Fruit fly (Drosophila melanogaster): ENCODE measurements around the gene CG18545.
A peak's percentile ranks its signal among the peaks of the same experiment; 100 is the strongest.
"Not testable (repeated sequence)": the region's sequence is repeated elsewhere in the genome, so short reads cannot be mapped to it uniquely, and the experiment has no call there.

The CG18545 gene

DNA sequence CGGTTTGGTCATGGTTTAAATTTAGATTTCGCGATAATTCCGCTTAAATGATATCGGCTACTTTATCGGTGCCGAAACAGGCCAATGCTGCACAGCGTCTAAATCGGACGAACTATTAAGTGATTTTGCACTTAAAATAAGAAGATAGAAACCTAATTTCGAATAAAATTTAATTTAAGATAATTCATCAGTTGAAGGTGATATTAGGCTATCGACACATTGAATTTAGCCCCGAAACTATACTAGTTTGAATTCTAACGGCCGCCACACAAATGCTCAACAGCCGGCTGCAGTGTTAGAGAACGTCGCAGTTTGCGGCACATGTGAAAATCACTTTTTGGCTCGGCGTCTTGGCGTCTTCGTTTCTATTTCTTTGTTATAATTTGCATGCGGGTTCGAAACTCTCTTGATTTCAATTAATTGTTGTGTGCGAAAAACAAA, 7.9 kb upstream of the CG18545 start, which contains the start of gene sle (continued):
- TF ChIP-seq Met (GFP tag; optimal IDR thresholded peaks at IDR 0.05) (no peak), CG1621 (tag; optimal IDR thresholded peaks at IDR 0.05) (no peak), fd59A (GFP tag; optimal IDR thresholded peaks at IDR 0.05) (no peak), CG10669 (GFP tag; optimal IDR thresholded peaks at IDR 0.05) (no peak), Ets21C (GFP tag; optimal IDR thresholded peaks at IDR 0.05) (no peak), CG6808 (GFP tag; optimal IDR thresholded peaks at IDR 0.05) (peak; percentile 88), Sox14 (GFP tag; optimal IDR thresholded peaks at IDR 0.05) (peak; percentile 74), Eip78C (GFP tag) (peak; percentile 92), CG7368 (GFP tag; optimal IDR thresholded peaks at IDR 0.05) (peak; percentile 21), esn (GFP tag; optimal IDR thresholded peaks at IDR 0.05) (peak; percentile 73), OdsH (GFP tag; optimal IDR thresholded peaks at IDR 0.05) (no peak), CG31627 (GFP tag; optimal IDR thresholded peaks at IDR 0.05) (peak; percentile 68), CG34406 (GFP tag; optimal IDR thresholded peaks at IDR 0.05) (no peak), Blimp-1 (GFP tag; optimal IDR thresholded peaks at IDR 0.05) (no peak), Smox (GFP tag; optimal IDR thresholded peaks at IDR 0.05) (no peak), lz (GFP tag; optimal IDR thresholded peaks at IDR 0.05) (peak; percentile 67), CG10631 (GFP tag; optimal IDR thresholded peaks at IDR 0.05) (no peak), dac (GFP tag; optimal IDR thresholded peaks at IDR 0.05) (no peak), CG3032 (tag; optimal IDR thresholded peaks at IDR 0.05) (peak; percentile 43), CG16779 (tag; optimal IDR thresholded peaks at IDR 0.05) (no peak), Hr39 (GFP tag; optimal IDR thresholded peaks at IDR 0.05) (no peak), fkh (GFP tag; optimal IDR thresholded peaks at IDR 0.05) (no peak), CG11762 (GFP tag; optimal IDR thresholded peaks at IDR 0.05; ENCODE audit: insufficient read depth) (peak; percentile 17), Eip75B (GFP tag; optimal IDR thresholded peaks at IDR 0.05) (no peak), CG15336 (GFP tag; IDR thresholded peaks at IDR 0.05) (no peak), acj6 (GFP tag; optimal IDR thresholded peaks at IDR 0.05) (no peak), Lpt (GFP tag; optimal IDR thresholded peaks at IDR 0.05) (peak; percentile 1), Hr4 (GFP tag; optimal IDR thresholded peaks at IDR 0.05) (no peak), net (GFP tag; optimal IDR thresholded peaks at IDR 0.05) (no peak), Sox15 (GFP tag; optimal IDR thresholded peaks at IDR 0.05) (no peak), Hr38 (GFP tag; optimal IDR thresholded peaks at IDR 0.05) (no peak), eg (GFP tag; IDR thresholded peaks at IDR 0.05) (no peak), CG6854 (GFP tag; optimal IDR thresholded peaks at IDR 0.05) (peak; percentile 26), CG8319 (GFP tag; optimal IDR thresholded peaks at IDR 0.05) (no peak), CG6276 (GFP tag; optimal IDR thresholded peaks at IDR 0.05) (no peak), pdm3 (GFP tag; optimal IDR thresholded peaks at IDR 0.05) (no peak), achi (GFP tag; optimal IDR thresholded peaks at IDR 0.05) (peak; percentile 61), spab (GFP tag; optimal IDR thresholded peaks at IDR 0.05) (no peak), CG9139 (GFP tag; optimal IDR thresholded peaks at IDR 0.05) (no peak), CG6163 (GFP tag; IDR thresholded peaks at IDR 0.05) (0 out of 3 replicates have a peak, but pooled peaks have one; percentile 17)

DNA sequence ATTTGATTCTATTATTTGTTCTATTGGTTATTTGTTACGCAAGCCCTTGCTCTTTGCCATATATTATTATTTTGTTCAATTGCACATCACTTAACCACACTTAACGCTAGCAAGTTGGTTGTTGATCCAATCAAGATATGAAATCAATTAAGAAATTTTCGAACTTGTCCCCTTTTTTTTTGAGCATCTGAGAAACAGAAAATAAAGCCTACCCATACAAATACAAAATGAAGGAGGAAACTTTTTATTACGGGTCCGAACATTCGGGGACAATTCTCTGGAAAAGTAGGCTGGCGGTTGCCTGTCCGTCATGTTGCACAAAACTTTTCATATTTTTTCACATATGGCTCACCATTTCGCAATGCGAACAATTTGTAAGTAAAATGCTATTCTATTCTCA, 2.7 kb upstream of the CG18545 start, which contains the start of gene CG12592:
Gene CG12592, plus strand, starts transcription at position 301 of the 400 bp plus-strand sequence.
- not testable (repeated sequence) for TF ChIP-seq svp (GFP tag); CG4318 (GFP tag; optimal IDR thresholded peaks at IDR 0.05); CG3919 (GFP tag; optimal IDR thresholded peaks at IDR 0.05)

Data from whole organism, prepupa.